Fruit fly (Drosophila melanogaster) whole organism, prepupa: ENCODE measurements around the gene mey.

ENCODE experiments used
- CG3919 ChIP-seq: fragments of 200-800 bp; sonication (Bioruptor generic); optimal IDR thresholded peaks from 3 replicates; lab custom pipeline; 2016; ENCODE audit warnings: missing biosample characterization, missing genetic modification characterization
- CG6808 ChIP-seq: fragments of 200-800 bp; sonication (Bioruptor generic); optimal IDR thresholded peaks from 3 replicates; lab custom pipeline; 2017; ENCODE audit warnings: missing biosample characterization, missing genetic modification characterization, mild to moderate bottlenecking, moderate library complexity, missing genetic modification reagents
- Hr38 ChIP-seq: sonication (Bioruptor generic); optimal IDR thresholded peaks from 2 replicates; lab custom pipeline; 2016; ENCODE audit warnings: missing biosample characterization, missing genetic modification characterization
- cyc ChIP-seq: fragments of 200-800 bp; sonication (Bioruptor generic); optimal IDR thresholded peaks from 3 replicates; lab custom pipeline; 2016; ENCODE audit warnings: missing biosample characterization, missing genetic modification characterization
- dsx ChIP-seq: fragments of 200-800 bp; optimal IDR thresholded peaks from 3 replicates; lab custom pipeline; 2019; ENCODE audit warnings: missing biosample characterization, mild to moderate bottlenecking, missing genetic modification characterization, moderate library complexity; ENCODE audit not compliant: poor library complexity, severe bottlenecking
- salr ChIP-seq, 2 experiments: fragments of 200-800 bp; sonication (Bioruptor generic); optimal IDR thresholded peaks; 3 replicates each; lab custom pipeline; 2016 to 2018; ENCODE audit warnings: missing biosample characterization in 2 of 2, missing genetic modification characterization in 2 of 2, mild to moderate bottlenecking in 1 of 2

dm6 chr3R:31482117-31482516, 16.9 kb upstream of the mey start:
- peak; percentile 1 to 23 for TF ChIP-seq salr (GFP tag; optimal IDR thresholded peaks at IDR 0.05; lab: Kevin White, UChicago)
- peak; percentile 9 for TF ChIP-seq CG6808 (GFP tag; lab: Kevin White, UChicago)
- TF ChIP-seq Hr38 (GFP tag; lab: Kevin White, UChicago), result no peak
- TF ChIP-seq cyc, result no peak
- TF ChIP-seq dsx (GFP tag; lab: Kevin White, UChicago), result peak; percentile 15
- peak; percentile 60 for TF ChIP-seq CG3919 (GFP tag; lab: Kevin White, UChicago)
